Fruit fly (Drosophila melanogaster): ENCODE results near the gene CG15535.

CG15535 gene

DNA sequence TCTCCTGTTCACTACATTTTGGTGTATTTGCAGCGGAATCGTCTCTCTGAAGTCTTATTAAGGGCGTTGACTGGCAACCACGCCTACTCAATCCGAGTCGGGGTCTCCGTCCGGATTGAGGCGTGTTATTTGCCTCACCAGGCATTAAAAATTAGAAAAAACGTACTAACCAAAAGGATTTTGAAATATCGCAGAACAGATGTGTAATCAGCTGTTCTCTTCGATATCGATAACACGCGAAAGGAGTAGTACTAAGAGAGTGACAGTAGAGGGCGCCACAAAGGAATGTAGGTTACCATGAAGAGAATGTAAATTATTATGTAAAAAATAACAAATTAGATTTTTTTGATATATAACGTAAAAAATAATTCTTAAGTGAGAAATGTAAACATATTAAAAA, 1.3 kb upstream of the CG15535 start, which contains the start of gene CG15536 (continued):
- TF ChIP-seq Med (GFP tag) (peak; percentile 56), ato (GFP tag; IDR thresholded peaks at IDR 0.05; ENCODE audit: partially characterized antibody) (peak; percentile 46; the same call in 1 of the 2 replicates), ap (GFP tag; IDR thresholded peaks at IDR 0.05) (no peak), sd (tag; optimal IDR thresholded peaks at IDR 0.05) (peak; percentile 96), nmo (GFP tag; optimal IDR thresholded peaks at IDR 0.05) (peak; percentile 28), nerfin-2 (GFP tag; IDR thresholded peaks at IDR 0.05; ENCODE audit: partially characterized antibody) (peak; percentile 54; the same call in 1 of the 2 replicates), HmgZ (tag; optimal IDR thresholded peaks at IDR 0.05) (peak; percentile 13), pzg (GFP tag; optimal IDR thresholded peaks at IDR 0.05) (peak; percentile 62), CG4360 (GFP tag; IDR thresholded peaks at IDR 0.05) (no peak), CG16815 (GFP tag; optimal IDR thresholded peaks at IDR 0.05) (no peak), lbe (GFP tag; optimal IDR thresholded peaks at IDR 0.05) (no peak), en (GFP tag; optimal IDR thresholded peaks at IDR 0.05) (no peak), C15 (GFP tag; IDR thresholded peaks at IDR 0.05) (no peak), CG10147 (GFP tag; optimal IDR thresholded peaks at IDR 0.05) (no peak), CG12659 (GFP tag; optimal IDR thresholded peaks at IDR 0.05) (peak; percentile 20), CG7963 (GFP tag; IDR thresholded peaks at IDR 0.05; ENCODE audit: partially characterized antibody) (peak; percentile 46; the same call in 1 of the 3 replicates), ci (GFP tag; IDR thresholded peaks at IDR 0.05) (no peak), CG8290 (GFP tag; optimal IDR thresholded peaks at IDR 0.05) (no peak), CG8290 (tag; optimal IDR thresholded peaks at IDR 0.05) (peak in 1 of 2 experiments; percentile 32), CG12236 (GFP tag; optimal IDR thresholded peaks at IDR 0.05) (no peak), grau (tag; optimal IDR thresholded peaks at IDR 0.05) (peak; percentile 17), hbn (GFP tag; IDR thresholded peaks at IDR 0.05; ENCODE audit: partially characterized antibody) (peak; percentile 36; the same call in 1 of the 2 replicates)

DNA sequence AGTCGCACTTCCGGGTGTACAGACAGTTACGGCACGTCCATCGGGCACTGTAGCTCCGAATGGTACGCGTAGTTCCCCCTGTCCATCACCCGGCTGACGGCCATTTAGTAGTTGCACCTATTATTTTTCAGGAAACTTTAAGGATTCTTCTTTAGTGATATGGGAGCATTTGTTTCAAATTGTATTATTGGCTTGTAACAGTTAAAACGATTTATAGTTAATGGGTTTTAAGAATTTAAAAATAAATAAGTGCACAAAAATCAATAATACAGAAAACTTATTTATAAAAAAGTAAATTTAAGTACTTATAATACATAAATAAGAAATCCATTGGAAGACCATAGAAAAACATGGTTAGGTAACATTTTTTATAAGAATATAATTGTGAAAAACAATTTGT, 858 bp downstream of the CG15535 start, which contains the start of the genes CG2217 and CG42740:
TSS of gene CG2217 (minus strand) at position 101 of the 400 bp plus-strand sequence.
TSS of gene CG42740 (minus strand) at position 101 of the 400 bp plus-strand sequence.
- no peak for TF ChIP-seq kni (GFP tag; optimal IDR thresholded peaks at IDR 0.05)
- TF ChIP-seq gt (GFP tag; IDR thresholded peaks at IDR 0.05): no peak
- TF ChIP-seq tio (GFP tag; optimal IDR thresholded peaks at IDR 0.05): no peak
- no peak for TF ChIP-seq CG43689 (GFP tag; IDR thresholded peaks at IDR 0.05)
- TF ChIP-seq CG4617 (GFP tag; optimal IDR thresholded peaks at IDR 0.05; ENCODE audit: borderline replicate concordance): no peak
- TF ChIP-seq pnt (GFP tag; optimal IDR thresholded peaks at IDR 0.05): no peak
- no peak for TF ChIP-seq slbo (GFP tag; IDR thresholded peaks at IDR 0.05)
- no peak for TF ChIP-seq CG9437 (GFP tag; optimal IDR thresholded peaks at IDR 0.05)
- TF ChIP-seq H15 (GFP tag; IDR thresholded peaks at IDR 0.05): no peak
- TF ChIP-seq HHEX (GFP tag; optimal IDR thresholded peaks at IDR 0.05): no peak

DNA sequence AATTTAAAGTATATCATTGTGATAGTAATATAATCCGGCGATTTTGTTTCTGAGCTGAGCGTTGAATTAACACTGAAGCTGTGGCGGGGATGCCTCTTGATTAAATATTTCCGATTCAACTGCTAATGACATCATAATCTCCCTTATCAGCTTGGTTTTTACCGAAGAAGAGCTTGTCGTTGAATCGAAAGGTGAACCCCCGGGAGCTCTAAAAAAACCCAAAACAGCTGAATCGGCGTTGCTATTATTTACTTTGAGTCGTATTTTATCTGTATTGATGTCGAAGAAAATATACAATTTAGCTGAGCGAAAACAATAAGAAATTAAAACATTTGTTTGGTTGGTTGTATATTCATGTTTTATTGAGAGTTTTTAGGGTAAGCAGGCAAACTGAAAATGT, 4.5 kb downstream of the CG15535 start:
- no peak for TF ChIP-seq Ssrp (tag; optimal IDR thresholded peaks at IDR 0.05)
- no peak for TF ChIP-seq zen (tag; optimal IDR thresholded peaks at IDR 0.05)

DNA sequence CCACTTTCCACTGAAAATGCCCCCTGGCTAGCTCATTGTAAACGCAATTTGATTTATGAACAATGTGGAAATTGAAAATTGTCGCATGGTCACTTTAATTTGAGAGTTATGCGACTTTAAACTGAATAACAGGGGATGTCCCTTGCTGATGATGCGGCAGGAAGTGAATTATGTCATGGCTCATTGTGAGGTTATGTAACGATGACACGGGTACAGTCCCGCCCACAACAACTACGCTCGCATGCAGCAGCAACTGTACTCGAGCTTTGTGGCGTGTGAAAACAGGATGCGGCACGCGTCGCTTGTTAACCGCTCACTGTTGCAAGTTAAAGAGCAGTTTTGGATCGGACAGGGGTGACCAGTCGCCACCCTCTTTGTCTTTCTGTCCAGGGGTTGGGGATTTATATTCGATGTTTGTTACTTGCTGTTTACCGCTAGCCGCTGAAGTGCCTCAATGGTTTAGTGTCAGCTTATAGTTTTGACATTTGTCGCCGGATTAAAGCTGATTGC, 6.9 kb downstream of the CG15535 start:
- TF ChIP-seq nau (GFP tag; optimal IDR thresholded peaks at IDR 0.05) (no peak), zen2 (GFP tag; IDR thresholded peaks at IDR 0.05; ENCODE audit: partially characterized antibody) (0 out of 3 replicates have a peak, but pooled peaks have one; percentile 19), bigmax (GFP tag; optimal IDR thresholded peaks at IDR 0.05) (peak; percentile 74), tap (tag; optimal IDR thresholded peaks at IDR 0.05) (no peak), CG18764 (GFP tag; optimal IDR thresholded peaks at IDR 0.05) (no peak), CG11398 (GFP tag; optimal IDR thresholded peaks at IDR 0.05) (no peak), Side (GFP tag; optimal IDR thresholded peaks at IDR 0.05) (no peak), Ets97D (GFP tag; optimal IDR thresholded peaks at IDR 0.05) (no peak), GATAe (GFP tag; conservative IDR thresholded peaks at IDR 0.05) (no peak), sens (GFP tag) (peak; percentile 35), Dip2 (GFP tag; IDR thresholded peaks at IDR 0.05) (no peak), pros (GFP tag; optimal IDR thresholded peaks at IDR 0.05) (peak; percentile 49), Scr (GFP tag; IDR thresholded peaks at IDR 0.05; ENCODE audit: partially characterized antibody) (no peak), CG17912 (GFP tag; optimal IDR thresholded peaks at IDR 0.05) (no peak)

Data from whole organism, embryonic.